Fruit fly (Drosophila melanogaster): ENCODE data around the gene Mst36Fa.

The Mst36Fa gene

dm6 chr2L:18688646-18689296, 12.0 kb upstream of the Mst36Fa start, which contains the start of gene msl-1 (continued):
- peak; percentile 49 for TF ChIP-seq NC2β (GFP tag; optimal IDR thresholded peaks at IDR 0.05)
- TF ChIP-seq lilli (GFP tag; optimal IDR thresholded peaks at IDR 0.05): peak; percentile 55
- no peak for TF ChIP-seq sima (GFP tag; optimal IDR thresholded peaks at IDR 0.05)
- no peak for TF ChIP-seq run (tag; optimal IDR thresholded peaks at IDR 0.05)
- no peak for TF ChIP-seq br (optimal IDR thresholded peaks at IDR 0.05)
- TF ChIP-seq Hr51 (GFP tag; optimal IDR thresholded peaks at IDR 0.05): no peak
- peak; percentile 42 for TF ChIP-seq CG3163 (GFP tag; optimal IDR thresholded peaks at IDR 0.05)
- TF ChIP-seq crp (GFP tag; optimal IDR thresholded peaks at IDR 0.05): peak in 1 of 2 experiments; percentile 28
- no peak for TF ChIP-seq fd96Cb (tag; optimal IDR thresholded peaks at IDR 0.05)
- no peak for TF ChIP-seq salm (tag; optimal IDR thresholded peaks at IDR 0.05)
- TF ChIP-seq gcm2 (GFP tag; optimal IDR thresholded peaks at IDR 0.05): no peak
- no peak for TF ChIP-seq dan (GFP tag; IDR thresholded peaks at IDR 0.05)
- peak; percentile 94 for TF ChIP-seq CG7963 (GFP tag; IDR thresholded peaks at IDR 0.05; ENCODE audit: partially characterized antibody)
- no peak for TF ChIP-seq dimm (GFP tag; IDR thresholded peaks at IDR 0.05)
- peak; percentile 27; the same call in 1 of the 3 replicates for TF ChIP-seq Aef1 (GFP tag; IDR thresholded peaks at IDR 0.05)
- TF ChIP-seq seq (GFP tag; IDR thresholded peaks at IDR 0.05): no peak
- no peak for TF ChIP-seq E2f1 (GFP tag; IDR thresholded peaks at IDR 0.05)
- TF ChIP-seq CG1647 (GFP tag; optimal IDR thresholded peaks at IDR 0.05): peak; percentile 35
- no peak for TF ChIP-seq ems (GFP tag; optimal IDR thresholded peaks at IDR 0.05)
- no peak for TF ChIP-seq pfk (GFP tag; optimal IDR thresholded peaks at IDR 0.05)
- TF ChIP-seq Gsc (GFP tag; IDR thresholded peaks at IDR 0.05): no peak
- no peak for TF ChIP-seq TFAM (GFP tag; optimal IDR thresholded peaks at IDR 0.05)
- TF ChIP-seq Six4 (GFP tag; optimal IDR thresholded peaks at IDR 0.05): no peak
- TF ChIP-seq Sry-δ (GFP tag; optimal IDR thresholded peaks at IDR 0.05): peak; percentile 92
- no peak for TF ChIP-seq cg (GFP tag; optimal IDR thresholded peaks at IDR 0.05)
- TF ChIP-seq p53 (GFP tag; optimal IDR thresholded peaks at IDR 0.05): no peak
- TF ChIP-seq pum (GFP tag; optimal IDR thresholded peaks at IDR 0.05): peak; percentile 37
- TF ChIP-seq Tbp (GFP tag; optimal IDR thresholded peaks at IDR 0.05): no peak
- TF ChIP-seq croc (GFP tag; conservative IDR thresholded peaks at IDR 0.05): no peak
- peak; percentile 12 for TF ChIP-seq CG17802 (tag; optimal IDR thresholded peaks at IDR 0.05)
- no peak for TF ChIP-seq CG33557 (GFP tag; optimal IDR thresholded peaks at IDR 0.05)
- peak; percentile 38 for TF ChIP-seq CG30020 (tag; optimal IDR thresholded peaks at IDR 0.05)
- TF ChIP-seq Neu2 (GFP tag; optimal IDR thresholded peaks at IDR 0.05; ENCODE audit: borderline replicate concordance): no peak
- TF ChIP-seq twi (tag; optimal IDR thresholded peaks at IDR 0.05): no peak
- no peak for TF ChIP-seq Drgx (GFP tag; IDR thresholded peaks at IDR 0.05)
- no peak for TF ChIP-seq eyg (GFP tag; optimal IDR thresholded peaks at IDR 0.05)
- peak; percentile 75 for TF ChIP-seq CG1603 (tag; optimal IDR thresholded peaks at IDR 0.05)
- TF ChIP-seq wek (GFP tag; optimal IDR thresholded peaks at IDR 0.05): no peak
- TF ChIP-seq CG12391 (tag; optimal IDR thresholded peaks at IDR 0.05): peak; percentile 2
- TF ChIP-seq MESR4 (GFP tag; optimal IDR thresholded peaks at IDR 0.05): peak; percentile 92
- TF ChIP-seq Elba2 (GFP tag; optimal IDR thresholded peaks at IDR 0.05): no peak
- TF ChIP-seq Doc3 (GFP tag; IDR thresholded peaks at IDR 0.05; ENCODE audit: partially characterized antibody): peak; percentile 86
- TF ChIP-seq fru (optimal IDR thresholded peaks at IDR 0.05): no peak
- TF ChIP-seq fu2 (GFP tag; optimal IDR thresholded peaks at IDR 0.05): peak; percentile 3
- TF ChIP-seq Dek (tag; optimal IDR thresholded peaks at IDR 0.05): no peak
- TF ChIP-seq CG2678 (tag; optimal IDR thresholded peaks at IDR 0.05): no peak
- no peak for TF ChIP-seq CG7987 (GFP tag; optimal IDR thresholded peaks at IDR 0.05)
- TF ChIP-seq CG6254 (GFP tag; optimal IDR thresholded peaks at IDR 0.05): no peak
- no peak for TF ChIP-seq CG5245 (GFP tag; optimal IDR thresholded peaks at IDR 0.05)
- TF ChIP-seq Hr3 (GFP tag; optimal IDR thresholded peaks at IDR 0.05): peak; percentile 12
- no peak for TF ChIP-seq CG14441 (GFP tag; IDR thresholded peaks at IDR 0.05)

All from whole organism, embryonic.